Fruit fly (Drosophila melanogaster) Kc167 (cell line): ENCODE data around the gene CG32333.

ENCODE experiments used
- Myc ChIP-seq: fragments of >200 bp; optimal IDR thresholded peaks from 2 replicates; lab custom pipeline; 2017; ENCODE audit warnings: missing external identifiers
- Sin3A ChIP-seq: fragments of >200 bp; optimal IDR thresholded peaks from 2 replicates; lab custom pipeline; 2018; ENCODE audit warnings: missing external identifiers
- psq ChIP-seq: fragments of >200 bp; optimal IDR thresholded peaks from 2 replicates; lab custom pipeline; 2017; ENCODE audit warnings: missing external identifiers

DNA sequence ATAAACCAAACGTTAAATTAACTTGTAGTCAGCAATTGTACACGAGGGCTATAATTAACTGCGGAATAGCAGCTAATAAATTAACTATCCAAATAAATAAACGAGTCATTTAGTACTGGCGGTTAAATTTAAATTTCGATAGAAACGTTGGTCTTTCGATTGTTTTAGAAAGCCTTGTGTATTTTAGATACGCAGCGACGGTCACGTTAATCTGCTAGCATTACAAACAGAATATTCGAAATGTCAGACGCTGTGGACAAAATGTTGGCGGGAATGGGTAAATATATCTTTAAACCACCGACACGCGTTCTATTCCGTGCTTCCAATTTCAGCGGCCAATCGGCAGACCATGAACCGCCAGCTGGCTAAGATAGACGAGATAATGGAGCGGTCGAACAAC lies 55.8 kb downstream of the CG32333 start, which contains the start of gene msd1:
- TF ChIP-seq psq, result no peak
- no peak for TF ChIP-seq Sin3A
- TF ChIP-seq Myc (lab: Kevin White, UChicago), result no peak
